Fruit fly (Drosophila melanogaster) Kc167 (cell line): Measurements from ENCODE around the gene Dbp73D.

Experiments used
- Myc ChIP-seq: fragments of >200 bp; optimal IDR thresholded peaks from 2 replicates; lab custom pipeline; 2017; ENCODE audit warnings: missing external identifiers
- Sin3A ChIP-seq: fragments of >200 bp; optimal IDR thresholded peaks from 2 replicates; lab custom pipeline; 2018; ENCODE audit warnings: missing external identifiers
- h ChIP-seq: fragments of >200 bp; optimal IDR thresholded peaks from 3 replicates; lab custom pipeline; 2018; ENCODE audit warnings: missing external identifiers
- psq ChIP-seq: fragments of >200 bp; optimal IDR thresholded peaks from 2 replicates; lab custom pipeline; 2017; ENCODE audit warnings: missing external identifiers
- ttk ChIP-seq: sonication (Bioruptor generic); optimal IDR thresholded peaks from 2 replicates; lab custom pipeline; 2017; ENCODE audit warnings: missing external identifiers

- no peak for TF ChIP-seq psq (lab: Kevin White, UChicago)
- no peak for TF ChIP-seq h
- TF ChIP-seq Myc, result no peak
- TF ChIP-seq Sin3A, result no peak
- TF ChIP-seq ttk (lab: Kevin White, UChicago), result no peak
Observed at dm6 chr3L:16779704-16780173, 49.1 kb upstream of the Dbp73D start, which contains the start of the genes mus302 and CG9705.
